Fruit fly (Drosophila melanogaster) whole organism, embryonic: Measurements from ENCODE around the gene hyd.
A peak's percentile ranks its signal among the peaks of the same experiment; 100 is the strongest.

Source experiments
- Adf1 ChIP-seq: fragments of 200-800 bp; sonication (Bioruptor generic); IDR thresholded peaks from 2 replicates; pipeline ENCODE4 v1.3.6; 2022; ENCODE audit warnings: missing biosample characterization, missing genetic modification characterization
- BtbVII ChIP-seq: fragments of 200-800 bp; sonication (Bioruptor generic); optimal IDR thresholded peaks from 3 replicates; lab custom pipeline; 2017; ENCODE audit warnings: missing biosample characterization, mild to moderate bottlenecking, missing genetic modification characterization
- CG10147 ChIP-seq: fragments of 200-800 bp; sonication (Bioruptor generic); optimal IDR thresholded peaks from 2 replicates; lab custom pipeline; 2019; ENCODE audit warnings: missing biosample characterization, mild to moderate bottlenecking, missing genetic modification characterization, moderate library complexity
- CG11398 ChIP-seq: fragments of 200-800 bp; sonication (Bioruptor generic); optimal IDR thresholded peaks from 2 replicates; lab custom pipeline; 2016; ENCODE audit warnings: missing biosample characterization, missing genetic modification characterization
- CG12104 ChIP-seq: fragments of 200-800 bp; sonication (Bioruptor generic); optimal IDR thresholded peaks from 3 replicates; lab custom pipeline; 2016; ENCODE audit warnings: missing biosample characterization, missing genetic modification characterization
- CG13296 ChIP-seq: fragments of 200-800 bp; sonication (Bioruptor generic); optimal IDR thresholded peaks from 3 replicates; lab custom pipeline; 2018; ENCODE audit warnings: missing biosample characterization, mild to moderate bottlenecking, missing genetic modification characterization
- CG13424 ChIP-seq: fragments of 200-800 bp; sonication (Bioruptor generic); optimal IDR thresholded peaks from 2 replicates; lab custom pipeline; 2019; ENCODE audit warnings: missing biosample characterization, mild to moderate bottlenecking, missing genetic modification characterization, moderate library complexity
- CG16815 ChIP-seq: fragments of 200-800 bp; sonication (Bioruptor generic); optimal IDR thresholded peaks from 3 replicates; lab custom pipeline; 2017; ENCODE audit warnings: missing biosample characterization, mild to moderate bottlenecking, missing genetic modification characterization
- CG17568 ChIP-seq: fragments of 200-800 bp; sonication (Bioruptor generic); optimal IDR thresholded peaks from 2 replicates; lab custom pipeline; 2018; ENCODE audit warnings: missing biosample characterization, mild to moderate bottlenecking, missing genetic modification characterization, moderate library complexity
- CG18476 ChIP-seq: fragments of 200-800 bp; sonication (Bioruptor generic); optimal IDR thresholded peaks from 2 replicates; lab custom pipeline; 2016; ENCODE audit warnings: missing biosample characterization, mild to moderate bottlenecking, missing genetic modification characterization
- CG2889 ChIP-seq: fragments of 200-800 bp; sonication (Bioruptor generic); IDR thresholded peaks from 3 replicates; pipeline ENCODE4 v1.3.6; 2022; ENCODE audit warnings: missing biosample characterization, missing genetic modification characterization
- CG30403 ChIP-seq: fragments of 200-800 bp; sonication (Bioruptor generic); optimal IDR thresholded peaks from 3 replicates; lab custom pipeline; 2016; ENCODE audit warnings: missing biosample characterization, missing genetic modification characterization
- CG32767 ChIP-seq: fragments of 200-800 bp; sonication (Bioruptor generic); IDR thresholded peaks from 2 replicates; pipeline ENCODE4 v1.3.6; 2022; ENCODE audit warnings: missing biosample characterization, missing genetic modification characterization
- CG5245 ChIP-seq: fragments of 200-800 bp; sonication (Bioruptor generic); optimal IDR thresholded peaks from 3 replicates; lab custom pipeline; 2016; ENCODE audit warnings: missing biosample characterization, missing genetic modification characterization
- CG7372 ChIP-seq: fragments of 200-800 bp; sonication (Bioruptor generic); IDR thresholded peaks from 2 replicates; pipeline ENCODE4 v1.3.6; 2022; ENCODE audit warnings: missing biosample characterization, missing genetic modification characterization
- CG7745 ChIP-seq: fragments of 200-800 bp; sonication (Bioruptor generic); optimal IDR thresholded peaks from 2 replicates; lab custom pipeline; 2018; ENCODE audit warnings: missing biosample characterization, mild to moderate bottlenecking, missing genetic modification characterization, moderate library complexity
- CG7786 ChIP-seq: fragments of 200-800 bp; sonication (Bioruptor generic); optimal IDR thresholded peaks from 2 replicates; lab custom pipeline; 2016; ENCODE audit warnings: missing biosample characterization, missing genetic modification characterization
- CG7987 ChIP-seq: fragments of 200-800 bp; sonication (Bioruptor generic); optimal IDR thresholded peaks from 2 replicates; lab custom pipeline; 2018; ENCODE audit warnings: missing biosample characterization, mild to moderate bottlenecking, missing genetic modification characterization, moderate library complexity
- CG8478 ChIP-seq: fragments of >200 bp; optimal IDR thresholded peaks from 2 replicates; lab custom pipeline; 2018
- D ChIP-seq, 2 experiments: fragments of 200-800 bp in 1 of 2; fragments of >200 bp in 1 of 2; sonication (Bioruptor generic) in 1 of 2; optimal IDR thresholded peaks; 2 replicates in 1 of 2; 3 replicates in 1 of 2; lab custom pipeline; 2017; ENCODE audit warnings: mild to moderate bottlenecking in 1 of 2, missing biosample characterization in 1 of 2, missing genetic modification characterization in 1 of 2, missing genetic modification reagents in 1 of 2
- D19A ChIP-seq: fragments of 200-800 bp; optimal IDR thresholded peaks from 3 replicates; lab custom pipeline; 2019; ENCODE audit warnings: missing biosample characterization, mild to moderate bottlenecking, missing genetic modification characterization, moderate library complexity
- E2f2 ChIP-seq: fragments of 200-800 bp; sonication (Bioruptor generic); IDR thresholded peaks from 2 replicates; pipeline ENCODE4 v1.3.6; 2022; ENCODE audit warnings: missing biosample characterization, missing genetic modification characterization
- Eip74EF ChIP-seq, 2 experiments: fragments of 200-800 bp in 1 of 2; fragments of >200 bp in 1 of 2; sonication (Bioruptor generic) in 1 of 2; optimal IDR thresholded peaks; 2 replicates each; lab custom pipeline; 2017 to 2019; ENCODE audit warnings: missing biosample characterization in 2 of 2, missing genetic modification characterization in 2 of 2, mild to moderate bottlenecking in 1 of 2, moderate library complexity in 1 of 2
- GATAe ChIP-seq: fragments of 200-800 bp; sonication (Bioruptor generic); conservative IDR thresholded peaks from 2 replicates; pipeline ENCODE4 v1.3.6; 2022; ENCODE audit warnings: missing biosample characterization, missing genetic modification characterization
- H15 ChIP-seq: fragments of 200-800 bp; sonication (Bioruptor generic); IDR thresholded peaks from 3 replicates; pipeline ENCODE4 v1.3.6; 2022; ENCODE audit warnings: missing biosample characterization, missing genetic modification characterization
- Hey ChIP-seq: fragments of 200-800 bp; sonication (Bioruptor generic); optimal IDR thresholded peaks from 3 replicates; lab custom pipeline; 2018; ENCODE audit warnings: missing biosample characterization, mild to moderate bottlenecking, missing genetic modification characterization
- Hr39 ChIP-seq: fragments of >200 bp; optimal IDR thresholded peaks from 2 replicates; lab custom pipeline; 2017
- Hsf ChIP-seq: fragments of 200-800 bp; sonication (Bioruptor generic); optimal IDR thresholded peaks from 3 replicates; lab custom pipeline; 2016; ENCODE audit warnings: missing biosample characterization, missing genetic modification characterization
- NC2α ChIP-seq: fragments of 200-800 bp; sonication (Bioruptor generic); optimal IDR thresholded peaks from 2 replicates; lab custom pipeline; 2016; ENCODE audit warnings: missing biosample characterization, missing genetic modification characterization
- Sox102F ChIP-seq: fragments of 200-800 bp; sonication (Bioruptor generic); optimal IDR thresholded peaks from 2 replicates; lab custom pipeline; 2018; ENCODE audit warnings: missing biosample characterization, mild to moderate bottlenecking, missing genetic modification characterization, moderate library complexity
- Trl ChIP-seq, 3 experiments: fragments of >200 bp in 2 of 3; fragments of 200-800 bp in 1 of 3; sonication (Bioruptor generic) in 1 of 3; optimal IDR thresholded peaks; 2 replicates in 1 of 3; 3 replicates in 2 of 3; lab custom pipeline; 2016 to 2017; ENCODE audit warnings: missing biosample characterization in 1 of 3, missing genetic modification characterization in 1 of 3
- ato ChIP-seq: fragments of 200-800 bp; sonication (Bioruptor generic); IDR thresholded peaks from 2 replicates; pipeline ENCODE4 v1.3.6; 2022; ENCODE audit warnings: missing biosample characterization, missing genetic modification characterization; ENCODE audit not compliant: partially characterized antibody
- bcd ChIP-seq: fragments of 200-800 bp; sonication (Bioruptor generic); optimal IDR thresholded peaks from 2 replicates; lab custom pipeline; 2017; ENCODE audit warnings: missing biosample characterization, mild to moderate bottlenecking, missing genetic modification characterization
- chm ChIP-seq: fragments of 200-800 bp; sonication (Bioruptor generic); IDR thresholded peaks from 2 replicates; pipeline ENCODE4 v1.3.6; 2022; ENCODE audit warnings: missing biosample characterization, missing genetic modification characterization
- dm ChIP-seq: fragments of 200-800 bp; sonication (Bioruptor generic); optimal IDR thresholded peaks from 3 replicates; lab custom pipeline; 2016; ENCODE audit warnings: missing biosample characterization, missing genetic modification characterization
- en ChIP-seq: fragments of 200-800 bp; sonication (Bioruptor generic); optimal IDR thresholded peaks from 2 replicates; lab custom pipeline; 2016; ENCODE audit warnings: missing biosample characterization, missing genetic modification characterization
- gce ChIP-seq: fragments of 200-800 bp; sonication (Bioruptor generic); IDR thresholded peaks from 3 replicates; pipeline ENCODE4 v1.3.6; 2022; ENCODE audit warnings: missing biosample characterization, missing genetic modification characterization
- jumu ChIP-seq: fragments of 200-800 bp; sonication (Bioruptor generic); optimal IDR thresholded peaks from 3 replicates; lab custom pipeline; 2016; ENCODE audit warnings: missing biosample characterization, missing genetic modification characterization
- lab ChIP-seq: fragments of 200-800 bp; sonication (Bioruptor generic); optimal IDR thresholded peaks from 3 replicates; lab custom pipeline; 2017; ENCODE audit warnings: missing biosample characterization, missing genetic modification characterization, mild to moderate bottlenecking, moderate library complexity, missing genetic modification reagents
- lola ChIP-seq, 3 experiments: fragments of >200 bp in 2 of 3; fragments of 200-800 bp in 1 of 3; sonication (Bioruptor generic) in 1 of 3; optimal IDR thresholded peaks; 2 replicates each; lab custom pipeline; 2017 to 2019; ENCODE audit warnings: missing biosample characterization in 3 of 3, missing genetic modification characterization in 3 of 3, mild to moderate bottlenecking in 1 of 3, moderate library complexity in 1 of 3
- sima ChIP-seq: fragments of 200-800 bp; sonication (Bioruptor generic); optimal IDR thresholded peaks from 2 replicates; lab custom pipeline; 2016; ENCODE audit warnings: missing biosample characterization, missing genetic modification characterization
- slou ChIP-seq: fragments of 200-800 bp; sonication (Bioruptor generic); optimal IDR thresholded peaks from 3 replicates; lab custom pipeline; 2016; ENCODE audit warnings: missing biosample characterization, missing genetic modification characterization
- tgo ChIP-seq: fragments of 200-800 bp; sonication (Bioruptor generic); IDR thresholded peaks from 3 replicates; pipeline ENCODE4 v1.3.6; 2022; ENCODE audit warnings: missing biosample characterization, missing genetic modification characterization
- tio ChIP-seq: fragments of 200-800 bp; sonication (Bioruptor generic); optimal IDR thresholded peaks from 2 replicates; lab custom pipeline; 2017; ENCODE audit warnings: missing biosample characterization, missing genetic modification characterization, inconsistent platforms
- tll ChIP-seq, 2 experiments: fragments of 200-800 bp in 1 of 2; fragments of >200 bp in 1 of 2; sonication (Bioruptor generic) in 1 of 2; optimal IDR thresholded peaks; 2 replicates each; lab custom pipeline; 2017 to 2019; ENCODE audit warnings: missing biosample characterization in 2 of 2, missing genetic modification characterization in 2 of 2, mild to moderate bottlenecking in 1 of 2, moderate library complexity in 1 of 2
- wdn ChIP-seq: fragments of 200-800 bp; sonication (Bioruptor generic); IDR thresholded peaks from 2 replicates; pipeline ENCODE4 v1.3.6; 2022; ENCODE audit warnings: missing biosample characterization, missing genetic modification characterization
- z ChIP-seq: fragments of 200-800 bp; sonication (Bioruptor generic); IDR thresholded peaks from 3 replicates; pipeline ENCODE4 v1.3.6; 2022; ENCODE audit warnings: missing biosample characterization, missing genetic modification characterization

hyd gene

dm6 chr3R:9767620-9768592, 42.5 kb upstream of the hyd start, which contains the start of gene Naa80 (continued):
- TF ChIP-seq Trl (optimal IDR thresholded peaks at IDR 0.05; lab: Kevin White, UChicago) (no peak), Trl (GFP tag; optimal IDR thresholded peaks at IDR 0.05; lab: Kevin White, UChicago) (peak; percentile 83), D (optimal IDR thresholded peaks at IDR 0.05; lab: Kevin White, UChicago) (no peak), D (GFP tag; optimal IDR thresholded peaks at IDR 0.05; lab: Kevin White, UChicago) (no peak), z (no peak), E2f2 (GFP tag; lab: Robert Waterston, UW) (peak; percentile 84), gce (no peak), Adf1 (GFP tag; lab: Robert Waterston, UW) (peak; percentile 67), lola (GFP tag; optimal IDR thresholded peaks at IDR 0.05; lab: Kevin White, UChicago) (no peak), jumu (peak; percentile 89), CG12104 (GFP tag; lab: Kevin White, UChicago) (peak; percentile 36), Eip74EF (GFP tag; optimal IDR thresholded peaks at IDR 0.05; lab: Kevin White, UChicago) (no peak), Hsf (GFP tag; lab: Kevin White, UChicago) (peak; percentile 75), wdn (no peak), Hr39 (lab: Kevin White, UChicago) (no peak), bcd (peak; percentile 58), CG5245 (GFP tag; lab: Kevin White, UChicago) (peak; percentile 21), CG7745 (tag; lab: Kevin White, UChicago) (no peak), BtbVII (GFP tag; lab: Kevin White, UChicago) (peak; percentile 4), CG18476 (GFP tag; lab: Kevin White, UChicago) (peak; percentile 43), CG8478 (no peak), CG7786 (GFP tag; lab: Kevin White, UChicago) (peak; percentile 76), en (GFP tag; lab: Kevin White, UChicago) (no peak), sima (GFP tag; lab: Kevin White, UChicago) (no peak), tio (GFP tag; lab: Kevin White, UChicago) (no peak), CG7987 (peak; percentile 66), chm (GFP tag; lab: Robert Waterston, UW) (peak; percentile 32; the same call in 1 of the 2 replicates), lab (GFP tag; lab: Kevin White, UChicago) (peak; percentile 83), CG13296 (GFP tag; lab: Kevin White, UChicago) (peak; percentile 64), Hey (tag; lab: Kevin White, UChicago) (peak; percentile 14), CG30403 (peak; percentile 58), CG11398 (GFP tag; lab: Kevin White, UChicago) (peak; percentile 58), CG16815 (peak; percentile 24), NC2α (peak; percentile 57), H15 (GFP tag; lab: Robert Waterston, UW) (peak; percentile 53; the same call in 1 of the 3 replicates), tll (GFP tag; optimal IDR thresholded peaks at IDR 0.05; lab: Kevin White, UChicago) (peak in 1 of 2 experiments; percentile 32), D19A (tag; lab: Kevin White, UChicago) (peak; percentile 25), CG13424 (tag; lab: Kevin White, UChicago) (peak; percentile 52), dm (GFP tag; lab: Kevin White, UChicago) (peak; percentile 67), CG32767 (0 out of 2 replicates have a peak, but pooled peaks have one; percentile 25), CG2889 (GFP tag; lab: Robert Waterston, UW) (0 out of 3 replicates have a peak, but pooled peaks have one; percentile 10), CG17568 (no peak), tgo (peak; percentile 18; the same call in 1 of the 3 replicates), CG7372 (GFP tag; lab: Robert Waterston, UW) (no peak), Sox102F (GFP tag; lab: Kevin White, UChicago) (no peak), ato (no peak; the same call in 1 of the 2 replicates), slou (GFP tag; lab: Kevin White, UChicago) (no peak), CG10147 (GFP tag; lab: Kevin White, UChicago) (peak; percentile 37), GATAe (GFP tag; lab: Robert Waterston, UW) (no peak)
